Worm (Caenorhabditis elegans) whole organism, L1 larva: ENCODE data around the gene txbp-3.

Experiments
- C04F5.9 ChIP-seq: sonication (generic microtip); optimal IDR thresholded peaks from 2 replicates; lab custom pipeline; 2016; ENCODE audit warnings: missing genetic modification characterization, missing compliant biosample characterization
- C34B4.2 ChIP-seq: sonication (generic microtip); optimal IDR thresholded peaks from 2 replicates; lab custom pipeline; 2017; ENCODE audit warnings: mild to moderate bottlenecking, missing genetic modification characterization, missing compliant biosample characterization
- F16B12.6 ChIP-seq: fragments of 150-350 bp; optimal IDR thresholded peaks from 2 replicates; lab custom pipeline; 2014; ENCODE audit warnings: missing biosample characterization, missing genetic modification characterization
- alr-1 ChIP-seq: fragments of 200-800 bp; sonication (Bioruptor generic); optimal IDR thresholded peaks from 2 replicates; lab custom pipeline; 2018; ENCODE audit warnings: borderline replicate concordance, mild to moderate bottlenecking, missing genetic modification characterization, missing compliant biosample characterization
- blmp-1 ChIP-seq: fragments of 150-350 bp; optimal IDR thresholded peaks from 2 replicates; lab custom pipeline; 2014; ENCODE audit warnings: missing biosample characterization, missing genetic modification characterization
- ceh-8 ChIP-seq: fragments of 200-800 bp; sonication (Bioruptor generic); optimal IDR thresholded peaks from 2 replicates; lab custom pipeline; 2018; ENCODE audit warnings: mild to moderate bottlenecking, missing genetic modification characterization, moderate library complexity, missing compliant biosample characterization
- ceh-82 ChIP-seq, 3 experiments: fragments of 150-350 bp in 1 of 3; sonication (generic microtip) in 2 of 3; optimal IDR thresholded peaks; 2 replicates each; lab custom pipeline; 2014 to 2017; ENCODE audit warnings: missing biosample characterization in 3 of 3, missing genetic modification characterization in 3 of 3
- ceh-88 ChIP-seq: fragments of 200-800 bp; sonication (Bioruptor generic); IDR thresholded peaks from 2 replicates; pipeline ENCODE4 v1.3.6; 2022; ENCODE audit warnings: missing genetic modification characterization, missing compliant biosample characterization
- ceh-90 ChIP-seq: sonication (generic microtip); optimal IDR thresholded peaks from 2 replicates; lab custom pipeline; 2016; ENCODE audit warnings: missing genetic modification characterization, missing compliant biosample characterization
- ces-1 ChIP-seq: fragments of 150-350 bp; optimal IDR thresholded peaks from 2 replicates; lab custom pipeline; 2014; ENCODE audit warnings: missing biosample characterization, missing genetic modification reagents, missing genetic modification characterization
- dpl-1 ChIP-seq, 3 experiments: fragments of 150-350 bp in 2 of 3; sonication (generic microtip) in 1 of 3; optimal IDR thresholded peaks; 2 replicates each; lab custom pipeline; 2014 to 2017; ENCODE audit warnings: missing biosample characterization in 3 of 3, missing genetic modification characterization in 3 of 3, missing genetic modification reagents in 3 of 3
- efl-1 ChIP-seq, 4 experiments: fragments of 150-350 bp; optimal IDR thresholded peaks in 3 of 4; peaks in 1 of 4; 1 replicate in 1 of 4; 2 replicates in 3 of 4; lab custom pipeline; 2014; ENCODE audit warnings: missing biosample characterization in 2 of 4, missing genetic modification characterization in 2 of 4, missing genetic modification reagents in 2 of 4
- elt-2 ChIP-seq: sonication (generic microtip); optimal IDR thresholded peaks from 2 replicates; lab custom pipeline; 2016; ENCODE audit warnings: missing genetic modification characterization, mild to moderate bottlenecking, inconsistent platforms, missing compliant biosample characterization, missing genetic modification reagents
- fkh-10 ChIP-seq: sonication (generic microtip); optimal IDR thresholded peaks from 2 replicates; lab custom pipeline; 2017; ENCODE audit warnings: missing biosample characterization, missing genetic modification reagents, missing genetic modification characterization
- fkh-4 ChIP-seq: sonication (generic microtip); optimal IDR thresholded peaks from 2 replicates; lab custom pipeline; 2016; ENCODE audit warnings: missing compliant biosample characterization, missing genetic modification characterization, borderline replicate concordance
- hlh-4 ChIP-seq: sonication (generic microtip); optimal IDR thresholded peaks from 2 replicates; lab custom pipeline; 2016; ENCODE audit warnings: mild to moderate bottlenecking, missing genetic modification characterization, missing compliant biosample characterization
- isw-1 ChIP-seq: fragments of 200-800 bp; sonication (Bioruptor generic); IDR thresholded peaks from 2 replicates; pipeline ENCODE4 v1.3.6; 2022; ENCODE audit warnings: missing genetic modification characterization, missing compliant biosample characterization
- jun-1 ChIP-seq: fragments of 150-350 bp; optimal IDR thresholded peaks from 2 replicates; lab custom pipeline; 2014; ENCODE audit warnings: missing biosample characterization, missing genetic modification reagents, missing genetic modification characterization
- lin-14 ChIP-seq: fragments of 200-800 bp; sonication (Bioruptor generic); optimal IDR thresholded peaks from 2 replicates; lab custom pipeline; 2018; ENCODE audit warnings: mild to moderate bottlenecking, missing genetic modification characterization, moderate library complexity, missing compliant biosample characterization
- lin-35 ChIP-seq, 2 experiments: fragments of 150-350 bp; optimal IDR thresholded peaks; 2 replicates each; lab custom pipeline; 2014; ENCODE audit warnings: missing biosample characterization in 2 of 2, missing genetic modification characterization in 2 of 2, missing genetic modification reagents in 2 of 2
- lir-3 ChIP-seq: sonication (generic microtip); optimal IDR thresholded peaks from 2 replicates; lab custom pipeline; 2016; ENCODE audit warnings: mild to moderate bottlenecking, missing genetic modification characterization, moderate library complexity, missing compliant biosample characterization; ENCODE audit not compliant: poor library complexity
- lsy-2 ChIP-seq, 2 experiments: fragments of 150-350 bp; optimal IDR thresholded peaks; 2 replicates each; lab custom pipeline; 2014; ENCODE audit warnings: missing biosample characterization in 2 of 2, missing genetic modification characterization in 2 of 2
- nhr-12 ChIP-seq: sonication (generic microtip); optimal IDR thresholded peaks from 2 replicates; lab custom pipeline; 2017; ENCODE audit warnings: missing biosample characterization, missing genetic modification characterization
- nhr-20 ChIP-seq: sonication (generic microtip); optimal IDR thresholded peaks from 2 replicates; lab custom pipeline; 2016; ENCODE audit warnings: mild to moderate bottlenecking, missing genetic modification characterization, missing compliant biosample characterization
- nhr-47 ChIP-seq: sonication (generic microtip); optimal IDR thresholded peaks from 2 replicates; lab custom pipeline; 2016; ENCODE audit warnings: mild to moderate bottlenecking, missing genetic modification characterization, moderate library complexity, missing compliant biosample characterization
- nhr-85 ChIP-seq: sonication (generic microtip); peaks from one replicate; lab custom pipeline; 2016; ENCODE audit warnings: missing genetic modification characterization, inconsistent platforms, missing compliant biosample characterization
- pag-3 ChIP-seq: sonication (generic microtip); optimal IDR thresholded peaks from 2 replicates; lab custom pipeline; 2017; ENCODE audit warnings: missing genetic modification characterization, mild to moderate bottlenecking, missing compliant biosample characterization, antibody characterized with exemption, borderline replicate concordance; ENCODE audit not compliant: insufficient read depth
- pax-3 ChIP-seq: fragments of 200-800 bp; sonication (Bioruptor generic); optimal IDR thresholded peaks from 2 replicates; lab custom pipeline; 2018; ENCODE audit warnings: mild to moderate bottlenecking, missing genetic modification characterization, moderate library complexity, missing compliant biosample characterization
- pqm-1 ChIP-seq: sonication (generic microtip); optimal IDR thresholded peaks from 3 replicates; lab custom pipeline; 2017; ENCODE audit warnings: missing biosample characterization, missing genetic modification characterization
- rnt-1 ChIP-seq: sonication (generic microtip); optimal IDR thresholded peaks from 2 replicates; lab custom pipeline; 2016; ENCODE audit warnings: mild to moderate bottlenecking, missing genetic modification characterization, moderate library complexity, missing compliant biosample characterization
- skn-1 ChIP-seq: fragments of 150-350 bp; optimal IDR thresholded peaks from 2 replicates; lab custom pipeline; 2014; ENCODE audit warnings: missing biosample characterization, missing genetic modification characterization
- snu-23 ChIP-seq: sonication (generic microtip); optimal IDR thresholded peaks from 2 replicates; lab custom pipeline; 2016; ENCODE audit warnings: missing genetic modification characterization, missing compliant biosample characterization
- sox-4 ChIP-seq: sonication (generic microtip); optimal IDR thresholded peaks from 2 replicates; lab custom pipeline; 2016; ENCODE audit warnings: missing genetic modification characterization, missing compliant biosample characterization
- sup-37 ChIP-seq: fragments of 200-800 bp; sonication (Bioruptor generic); optimal IDR thresholded peaks from 2 replicates; lab custom pipeline; 2018; ENCODE audit warnings: mild to moderate bottlenecking, missing genetic modification characterization, missing compliant biosample characterization
- tlp-1 ChIP-seq: fragments of 150-350 bp; optimal IDR thresholded peaks from 2 replicates; lab custom pipeline; 2014; ENCODE audit warnings: missing biosample characterization, missing genetic modification characterization
- unc-130 ChIP-seq: fragments of 150-350 bp; optimal IDR thresholded peaks from 2 replicates; lab custom pipeline; 2017; ENCODE audit warnings: missing biosample characterization, missing genetic modification characterization, inconsistent platforms
- unc-98 ChIP-seq: fragments of 200-800 bp; sonication (Bioruptor generic); IDR thresholded peaks from 2 replicates; pipeline ENCODE4 v1.3.6; 2022; ENCODE audit warnings: missing genetic modification characterization, missing compliant biosample characterization
- vab-15 ChIP-seq: sonication (generic microtip); optimal IDR thresholded peaks from 2 replicates; lab custom pipeline; 2017; ENCODE audit warnings: missing genotype, mild to moderate bottlenecking, missing genetic modification characterization, missing compliant biosample characterization
- xbp-1 ChIP-seq: sonication (generic microtip); optimal IDR thresholded peaks from 2 replicates; lab custom pipeline; 2016; ENCODE audit warnings: missing genetic modification characterization, missing compliant biosample characterization
- zag-1 ChIP-seq: fragments of 150-350 bp; optimal IDR thresholded peaks from 2 replicates; lab custom pipeline; 2014; ENCODE audit warnings: missing biosample characterization, missing genetic modification characterization
- ztf-4 ChIP-seq: fragments of 150-350 bp; optimal IDR thresholded peaks from 2 replicates; lab custom pipeline; 2014; ENCODE audit warnings: missing biosample characterization, missing genetic modification characterization

The txbp-3 gene

DNA sequence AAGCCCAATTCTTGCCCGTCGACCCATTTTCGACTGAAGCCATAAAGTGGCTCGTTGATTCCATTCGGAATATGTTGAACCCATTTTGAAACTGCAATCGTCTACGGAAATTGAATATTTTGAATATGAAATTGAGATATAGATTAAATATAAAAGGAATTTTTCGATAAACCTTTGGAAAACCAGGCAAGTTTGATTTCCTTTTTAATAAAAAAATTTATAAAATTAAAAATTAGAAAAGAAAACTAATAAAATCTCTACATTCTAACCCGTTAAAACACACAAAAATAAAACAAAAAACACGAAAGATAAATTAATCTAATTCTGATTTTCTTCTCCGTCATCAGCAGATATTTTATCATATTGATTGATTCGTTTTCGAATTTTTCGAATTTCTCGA, 40.4 kb downstream of the txbp-3 start, which contains the start of gene R144.12:
Gene R144.12, minus strand, starts transcription at position 101 of the 400 bp plus-strand sequence.
- no peak for TF ChIP-seq sox-4 (tag; lab: Kevin White, UChicago)
- no peak for TF ChIP-seq snu-23 (GFP tag; lab: Kevin White, UChicago)
- no peak for TF ChIP-seq pqm-1 (tag; lab: Kevin White, UChicago)
- TF ChIP-seq alr-1 (tag; lab: Kevin White, UChicago) = no peak
- TF ChIP-seq tlp-1 (tag; lab: Kevin White, UChicago) = no peak
- no peak for TF ChIP-seq ceh-82 (tag; optimal IDR thresholded peaks at IDR 0.05; lab: Kevin White, UChicago)
- no peak for TF ChIP-seq C04F5.9
- no peak for TF ChIP-seq sup-37
- no peak for TF ChIP-seq nhr-85 (tag; lab: Kevin White, UChicago)
- no peak for TF ChIP-seq ztf-4 (tag; lab: Kevin White, UChicago)
- TF ChIP-seq rnt-1 = no peak
- TF ChIP-seq ces-1 (GFP tag; lab: Kevin White, UChicago) = no peak
- TF ChIP-seq jun-1 = no peak

DNA sequence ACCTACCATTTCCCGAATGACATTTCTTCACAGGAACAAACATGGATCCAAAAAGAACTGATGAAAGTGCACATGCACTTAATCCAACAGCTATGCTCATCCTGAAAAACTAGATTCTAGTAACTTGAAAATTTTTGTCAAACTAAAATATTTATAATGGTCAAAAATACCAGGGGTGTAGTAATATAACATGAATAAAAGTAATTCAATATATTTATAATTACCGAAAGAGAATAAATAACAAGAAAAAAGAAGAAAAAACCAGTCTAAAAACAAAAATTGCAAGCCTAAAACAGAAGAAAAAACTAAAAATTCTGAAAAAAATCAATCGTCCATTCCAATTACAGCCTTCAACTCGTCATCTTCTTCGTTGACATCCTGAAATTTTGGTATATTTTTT, 42.6 kb downstream of the txbp-3 start, which contains the start of gene R144.6:
Gene R144.6, minus strand, starts transcription at position 101 of the 400 bp plus-strand sequence.
- no peak for TF ChIP-seq efl-1 (optimal IDR thresholded peaks at IDR 0.05; lab: Kevin White, UChicago)
- TF ChIP-seq efl-1 (GFP tag; optimal IDR thresholded peaks at IDR 0.05 in 1 of 2; lab: Kevin White, UChicago) = peak in 1 of 2 experiments; percentile 9
- TF ChIP-seq vab-15 (tag; lab: Kevin White, UChicago) = no peak

ce11 chrIII:5002231-5002630, 45.0 kb downstream of the txbp-3 start, which contains the start of gene R144.10:
TSS of gene R144.10 (minus strand) at chrIII:5002331.
- TF ChIP-seq ceh-82 (tag; optimal IDR thresholded peaks at IDR 0.05; lab: Kevin White, UChicago) = no peak
- no peak for TF ChIP-seq lsy-2 (tag; optimal IDR thresholded peaks at IDR 0.05; lab: Kevin White, UChicago)
- TF ChIP-seq nhr-12 (tag; lab: Kevin White, UChicago) = no peak
- TF ChIP-seq pag-3 (tag; lab: Kevin White, UChicago) = no peak
- TF ChIP-seq pax-3 (tag; lab: Kevin White, UChicago) = no peak
- no peak for TF ChIP-seq C04F5.9
- TF ChIP-seq fkh-10 (GFP tag; lab: Kevin White, UChicago) = no peak
- no peak for TF ChIP-seq skn-1
- no peak for TF ChIP-seq unc-98 (GFP tag; lab: Robert Waterston, UW)
- no peak for TF ChIP-seq tlp-1 (tag; lab: Kevin White, UChicago)
- no peak for TF ChIP-seq unc-130 (tag; lab: Kevin White, UChicago)
- TF ChIP-seq, all 84 proteins: peak for 0

DNA sequence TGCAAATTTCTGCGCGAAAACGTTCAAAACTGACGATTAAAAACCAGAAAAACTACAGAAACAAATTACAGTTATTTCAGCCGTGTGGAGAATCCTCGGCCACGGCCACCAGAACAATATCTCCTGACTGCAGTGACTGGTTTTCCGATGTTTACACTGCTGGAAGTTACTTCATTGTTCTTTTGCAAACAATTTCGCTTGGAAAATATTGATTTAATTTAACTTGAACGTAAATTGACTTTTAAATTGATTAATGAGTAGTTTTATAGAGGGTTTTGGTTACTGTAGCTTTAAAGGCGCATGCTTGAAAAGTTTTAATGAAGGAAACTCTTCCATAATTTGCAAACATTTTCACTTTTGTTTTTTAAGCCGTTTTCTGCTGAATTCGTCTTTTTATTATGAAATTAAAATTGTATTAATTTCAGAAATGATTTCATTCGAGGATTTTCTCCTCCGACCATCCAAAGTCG, 48.3 kb downstream of the txbp-3 start, which contains the start of gene smcr-8:
Gene smcr-8, plus strand, starts transcription at position 420 of the 470 bp plus-strand sequence.
- TF ChIP-seq ceh-90 (tag; lab: Kevin White, UChicago) (peak; percentile 23), lsy-2 (tag; optimal IDR thresholded peaks at IDR 0.05; lab: Kevin White, UChicago) (peak in 1 of 2 experiments; percentile 28), lin-35 (GFP tag; optimal IDR thresholded peaks at IDR 0.05; lab: Kevin White, UChicago) (peak in 1 of 2 experiments; percentile 2), rnt-1 (peak; percentile 27), dpl-1 (GFP tag; optimal IDR thresholded peaks at IDR 0.05; lab: Kevin White, UChicago) (peak in 1 of 3 experiments; percentile 14), efl-1 (optimal IDR thresholded peaks at IDR 0.05; lab: Kevin White, UChicago) (no peak), efl-1 (GFP tag; optimal IDR thresholded peaks at IDR 0.05 in 1 of 2; lab: Kevin White, UChicago) (peak; percentile 39 to 58), xbp-1 (tag; lab: Kevin White, UChicago) (no peak), nhr-47 (no peak)
- TF ChIP-seq, all 84 proteins: peak for 6

DNA sequence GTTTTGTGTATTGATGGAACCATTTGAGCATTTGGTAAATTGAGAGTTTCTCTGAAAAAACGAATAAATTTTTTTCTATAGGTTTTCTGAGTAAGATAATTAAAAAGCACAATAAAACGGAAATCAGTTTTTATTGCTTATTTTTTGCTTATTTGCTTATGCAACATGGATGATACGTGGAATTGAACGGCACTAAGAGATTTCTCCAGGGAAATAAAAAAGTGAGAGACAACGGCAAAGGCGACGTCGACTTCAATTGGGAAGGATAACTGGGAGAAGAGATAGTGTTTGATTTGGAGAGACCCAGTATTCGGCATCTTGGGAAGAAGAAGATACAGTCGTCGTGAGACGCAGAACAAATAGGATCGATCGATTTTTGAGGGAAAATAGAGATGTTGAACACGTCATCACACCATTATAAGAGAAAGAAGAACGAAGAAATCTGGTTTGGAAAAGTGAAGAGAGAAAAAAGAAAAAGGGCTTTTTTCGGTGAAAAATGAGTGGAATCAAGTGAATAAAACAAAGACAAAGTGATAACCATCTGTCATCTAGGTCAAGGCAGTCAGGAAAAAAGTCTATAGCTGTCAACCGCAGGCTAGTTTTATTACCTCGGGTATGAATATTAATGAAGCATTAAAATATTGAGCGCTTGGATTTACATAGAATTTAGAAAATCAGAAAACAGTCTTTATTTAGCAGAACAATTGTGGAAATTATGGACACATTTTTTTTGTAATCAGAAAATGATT, 49.0 kb downstream of the txbp-3 start, which contains the start of gene tmem-131:
Gene tmem-131, minus strand, starts transcription at position 51 of the 749 bp plus-strand sequence.
- no peak for TF ChIP-seq unc-130 (tag; lab: Kevin White, UChicago)
- peak; percentile 94 for TF ChIP-seq blmp-1 (tag; lab: Kevin White, UChicago)
- no peak for TF ChIP-seq elt-2 (tag; lab: Kevin White, UChicago)
- peak; percentile 67 for TF ChIP-seq lin-14 (GFP tag; lab: Kevin White, UChicago)
- no peak for TF ChIP-seq hlh-4
- TF ChIP-seq C34B4.2 (tag; lab: Kevin White, UChicago) = no peak
- no peak for TF ChIP-seq zag-1
- peak; percentile 7 to 47 for TF ChIP-seq lsy-2 (tag; optimal IDR thresholded peaks at IDR 0.05; lab: Kevin White, UChicago)
- no peak for TF ChIP-seq F16B12.6 (tag; lab: Kevin White, UChicago)
- TF ChIP-seq lir-3 (tag; lab: Kevin White, UChicago) = no peak
- no peak for TF ChIP-seq fkh-4 (tag; lab: Kevin White, UChicago)
- no peak for TF ChIP-seq ceh-8 (GFP tag; lab: Kevin White, UChicago)
- TF ChIP-seq tlp-1 (tag; lab: Kevin White, UChicago) = no peak
- no peak for TF ChIP-seq isw-1
- no peak for TF ChIP-seq rnt-1
- TF ChIP-seq ceh-88 (GFP tag; lab: Robert Waterston, UW) = no peak
- peak; percentile 44 for TF ChIP-seq nhr-20
